Worm (Caenorhabditis elegans) whole organism, young adult: ENCODE results near the gene dnpp-1.

Source experiments
- B0035.1 ChIP-seq: sonication (generic microtip); optimal IDR thresholded peaks from 2 replicates; lab custom pipeline; 2016; ENCODE audit warnings: missing genetic modification characterization, mild to moderate bottlenecking, missing compliant biosample characterization, missing genotype, missing genetic modification reagents
- ccch-3 ChIP-seq: fragments of 200-800 bp; sonication (Bioruptor generic); optimal IDR thresholded peaks from 2 replicates; lab custom pipeline; 2018; ENCODE audit warnings: mild to moderate bottlenecking, missing genetic modification characterization, missing compliant biosample characterization
- dox-1 ChIP-seq: fragments of 200-800 bp; sonication (Bioruptor generic); IDR thresholded peaks from 2 replicates; pipeline ENCODE4 v1.3.6; 2022; ENCODE audit warnings: missing genetic modification reagents, missing genetic modification characterization, missing compliant biosample characterization
- dpl-1 ChIP-seq: fragments of 150-350 bp; optimal IDR thresholded peaks from 2 replicates; lab custom pipeline; 2014; ENCODE audit warnings: missing biosample characterization, missing genetic modification reagents, missing genetic modification characterization
- egrh-3 ChIP-seq: fragments of 200-800 bp; sonication (Bioruptor generic); IDR thresholded peaks from 2 replicates; pipeline ENCODE4 v1.3.6; 2022; ENCODE audit warnings: missing genetic modification reagents, missing genetic modification characterization, missing compliant biosample characterization
- him-1 ChIP-seq: sonication (generic microtip); optimal IDR thresholded peaks from 2 replicates; lab custom pipeline; 2016; ENCODE audit warnings: missing genotype, missing genetic modification reagents, missing genetic modification characterization, missing compliant biosample characterization
- mes-4 ChIP-seq: sonication (generic microtip); optimal IDR thresholded peaks from 2 replicates; lab custom pipeline; 2016; ENCODE audit warnings: missing genotype, missing genetic modification characterization, missing compliant biosample characterization
- nfya-1 ChIP-seq: sonication (generic microtip); optimal IDR thresholded peaks from 2 replicates; lab custom pipeline; 2017; ENCODE audit warnings: antibody characterized with exemption, missing compliant biosample characterization, missing genetic modification characterization, borderline replicate concordance; ENCODE audit not compliant: insufficient read depth
- nhr-80 ChIP-seq: sonication (generic microtip); optimal IDR thresholded peaks from 2 replicates; lab custom pipeline; 2016; ENCODE audit warnings: missing genetic modification characterization, missing compliant biosample characterization
- sea-2 ChIP-seq: fragments of 200-800 bp; sonication (Bioruptor generic); IDR thresholded peaks from 2 replicates; pipeline ENCODE4 v1.3.6; 2022; ENCODE audit warnings: missing genetic modification characterization, missing compliant biosample characterization
- unc-62 ChIP-seq: fragments of 150-350 bp; optimal IDR thresholded peaks from 2 replicates; lab custom pipeline; 2014; ENCODE audit warnings: missing biosample characterization, missing genetic modification reagents, missing genetic modification characterization

DNA sequence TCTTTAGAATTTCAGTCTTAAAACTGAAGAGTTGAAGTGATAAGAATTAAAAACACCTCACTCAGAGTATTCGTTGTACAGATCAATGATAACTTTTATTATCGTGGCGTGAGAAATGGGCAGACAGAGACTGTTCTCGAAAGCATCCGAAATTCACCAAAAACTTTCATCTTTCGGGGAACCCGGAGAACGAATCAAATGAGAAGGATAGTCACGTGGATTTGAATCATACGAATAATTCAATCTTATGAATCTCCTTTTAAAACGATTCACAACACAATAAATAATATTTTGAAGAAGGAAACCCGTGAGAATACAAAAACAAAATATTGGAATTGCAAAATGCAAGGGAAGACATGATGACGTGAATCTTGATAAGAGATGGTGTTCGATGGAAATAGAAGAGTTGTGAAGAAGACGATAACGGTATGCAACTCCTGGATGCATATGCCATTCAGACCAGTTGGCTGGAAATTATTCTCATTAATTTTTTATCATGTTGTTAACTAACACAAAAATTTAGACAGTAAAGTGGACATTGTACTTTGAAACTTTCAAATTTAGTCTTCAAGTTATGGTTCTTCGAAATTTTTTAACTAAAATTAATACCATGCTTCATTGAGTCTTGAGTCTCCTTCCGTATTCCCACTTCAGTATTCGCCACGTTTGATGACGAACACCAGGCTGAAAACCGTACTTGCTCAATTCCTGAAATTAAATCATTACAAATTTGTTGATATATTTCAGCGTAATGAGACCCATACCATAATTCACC, 13.5 kb upstream of the dnpp-1 start:
- TF ChIP-seq ccch-3 (no peak), egrh-3 (no peak), nfya-1 (no peak), unc-62 (GFP tag; lab: Kevin White, UChicago) (no peak), him-1 (tag; lab: Kevin White, UChicago) (no peak), nhr-80 (peak; percentile 29), mes-4 (no peak), dox-1 (GFP tag; lab: Robert Waterston, UW) (no peak), B0035.1 (tag; lab: Kevin White, UChicago) (no peak), dpl-1 (GFP tag; lab: Kevin White, UChicago) (no peak), sea-2 (GFP tag; lab: Robert Waterston, UW) (no peak)
